Worm (Caenorhabditis elegans): Measurements from ENCODE around the gene Y69A2AR.50.

The Y69A2AR.50 gene

ce11 chrIV:2581483-2581882 lies 19.3 kb downstream of the Y69A2AR.50 start, which contains the start of gene nhr-242:
Gene nhr-242, minus strand, starts transcription at chrIV:2581583.
- TF ChIP-seq hmbx-1 (tag; optimal IDR thresholded peaks at IDR 0.05) (no peak), hnd-1 (tag; optimal IDR thresholded peaks at IDR 0.05) (no peak), tra-4 (tag; optimal IDR thresholded peaks at IDR 0.05) (no peak), ceh-13 (GFP tag; optimal IDR thresholded peaks at IDR 0.05) (no peak), ets-7 (tag; optimal IDR thresholded peaks at IDR 0.05) (no peak), B0310.2 (tag; optimal IDR thresholded peaks at IDR 0.05) (no peak), aly-1 (tag; optimal IDR thresholded peaks at IDR 0.05) (no peak), ceh-36 (tag; optimal IDR thresholded peaks at IDR 0.05) (no peak), tbx-11 (GFP tag; IDR thresholded peaks at IDR 0.05) (no peak), scrt-1 (GFP tag; IDR thresholded peaks at IDR 0.05) (no peak), pes-1 (GFP tag; IDR thresholded peaks at IDR 0.05) (no peak)

DNA sequence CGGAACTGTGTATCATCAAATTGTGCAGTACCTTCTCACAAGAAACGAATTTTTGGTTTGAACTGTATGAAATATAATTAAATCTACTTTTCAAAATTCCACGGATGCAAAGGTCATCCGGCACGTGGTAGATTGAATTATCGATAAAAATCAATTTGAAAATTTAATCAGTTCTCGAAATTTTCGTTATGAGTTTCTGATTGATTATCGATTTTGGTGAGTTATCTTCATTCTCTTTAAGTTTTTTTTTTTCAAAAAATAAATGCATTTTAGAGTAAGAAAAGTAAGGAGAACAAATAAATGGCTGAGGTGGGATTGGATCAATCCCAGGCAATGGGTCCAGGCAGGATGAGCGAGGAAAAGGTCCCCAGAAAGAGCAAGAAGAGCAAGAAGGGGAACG lies 35.2 kb downstream of the Y69A2AR.50 start, which contains the start of gene Y69A2AR.47:
Gene Y69A2AR.47 (plus strand): TSS at position 301 of the 400 bp plus-strand sequence.
- TF ChIP-seq scrt-1 (GFP tag; IDR thresholded peaks at IDR 0.05) = no peak
- TF ChIP-seq hmbx-1 (tag; optimal IDR thresholded peaks at IDR 0.05) = no peak
- no peak for TF ChIP-seq tbx-37 (GFP tag; conservative IDR thresholded peaks at IDR 0.05)
- no peak for TF ChIP-seq tra-4 (tag; optimal IDR thresholded peaks at IDR 0.05)
- TF ChIP-seq ceh-13 (GFP tag; optimal IDR thresholded peaks at IDR 0.05) = no peak

DNA sequence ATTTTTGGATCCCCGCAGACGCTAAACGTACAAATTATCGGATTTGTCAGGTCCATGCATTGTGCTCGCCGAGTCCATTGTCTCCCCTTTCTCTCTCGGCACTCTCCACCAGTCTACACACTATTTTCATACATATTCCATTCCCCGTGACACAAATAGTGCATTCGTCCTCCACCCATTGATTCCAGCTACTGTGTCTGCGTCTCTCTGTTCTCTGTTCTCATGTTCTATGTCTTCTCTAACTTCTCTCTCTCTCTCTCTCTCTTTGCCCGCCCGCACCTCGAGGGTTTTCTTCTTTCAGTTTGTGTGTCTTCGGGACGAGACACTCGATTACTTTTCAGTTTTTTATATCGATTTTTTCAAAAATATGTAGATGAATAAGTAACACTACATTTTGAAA lies 37.5 kb downstream of the Y69A2AR.50 start:
- TF ChIP-seq F13C5.2 (tag; optimal IDR thresholded peaks at IDR 0.05) (peak; percentile 21), hmbx-1 (tag; optimal IDR thresholded peaks at IDR 0.05) (no peak), ceh-13 (GFP tag; optimal IDR thresholded peaks at IDR 0.05) (no peak), scrt-1 (GFP tag; IDR thresholded peaks at IDR 0.05) (no peak)

- TF ChIP-seq F13C5.2 (tag; optimal IDR thresholded peaks at IDR 0.05) = no peak
- no peak for TF ChIP-seq pes-1 (GFP tag; IDR thresholded peaks at IDR 0.05)
- no peak for TF ChIP-seq sea-1 (GFP tag; conservative IDR thresholded peaks at IDR 0.05)
- no peak for TF ChIP-seq ceh-13 (GFP tag; optimal IDR thresholded peaks at IDR 0.05)
Measured at ce11 chrIV:2600841-2601240, 38.7 kb downstream of the Y69A2AR.50 start, which contains the start of gene epg-9. Gene epg-9, plus strand, starts transcription at chrIV:2601141.

- TF ChIP-seq hnd-1 (tag; optimal IDR thresholded peaks at IDR 0.05) (no peak), flt-1 (GFP tag; IDR thresholded peaks at IDR 0.05) (0 out of 2 replicates have a peak, but pooled peaks have one; percentile 43), B0310.2 (tag; optimal IDR thresholded peaks at IDR 0.05) (peak; percentile 29), F13C5.2 (tag; optimal IDR thresholded peaks at IDR 0.05) (peak; percentile 19)
Measured at ce11 chrIV:2601988-2602861, 40.1 kb downstream of the Y69A2AR.50 start.

DNA sequence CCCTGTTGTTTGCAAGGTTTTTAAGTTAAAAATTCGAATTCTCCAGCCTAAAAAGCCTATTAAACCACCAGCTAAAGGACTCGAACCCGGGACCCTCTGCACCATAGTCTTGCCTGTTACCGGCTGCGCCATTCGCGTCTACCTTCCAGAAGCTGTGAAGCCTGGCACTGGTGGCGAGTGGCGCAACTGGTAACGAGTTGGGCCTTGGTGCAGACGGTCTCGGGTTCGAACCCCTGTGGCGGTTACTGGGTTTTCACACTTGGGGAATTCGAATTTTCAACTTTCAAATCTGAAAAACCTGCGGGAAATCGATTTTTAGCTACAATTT lies 40.7 kb downstream of the Y69A2AR.50 start:
- TF ChIP-seq F13C5.2 (tag; optimal IDR thresholded peaks at IDR 0.05) (no peak), sea-1 (GFP tag; conservative IDR thresholded peaks at IDR 0.05) (0 out of 2 replicates have a peak, but pooled peaks have one; percentile 12), hnd-1 (tag; optimal IDR thresholded peaks at IDR 0.05) (no peak), tbx-37 (GFP tag; conservative IDR thresholded peaks at IDR 0.05) (no peak), tra-4 (tag; optimal IDR thresholded peaks at IDR 0.05) (no peak), B0310.2 (tag; optimal IDR thresholded peaks at IDR 0.05) (no peak)

- no peak for TF ChIP-seq ceh-36 (tag; optimal IDR thresholded peaks at IDR 0.05)
- no peak for TF ChIP-seq ceh-13 (GFP tag; optimal IDR thresholded peaks at IDR 0.05)
- no peak for TF ChIP-seq flt-1 (GFP tag; IDR thresholded peaks at IDR 0.05)
- no peak for TF ChIP-seq ama-1 (optimal IDR thresholded peaks at IDR 0.05)
- no peak for TF ChIP-seq pes-1 (GFP tag; IDR thresholded peaks at IDR 0.05)
- no peak for TF ChIP-seq sea-1 (GFP tag; conservative IDR thresholded peaks at IDR 0.05)
- no peak for TF ChIP-seq hmbx-1 (tag; optimal IDR thresholded peaks at IDR 0.05)
- TF ChIP-seq B0310.2 (tag; optimal IDR thresholded peaks at IDR 0.05) = no peak
- TF ChIP-seq ets-7 (tag; optimal IDR thresholded peaks at IDR 0.05) = no peak
- TF ChIP-seq hmg-4 (GFP tag; optimal IDR thresholded peaks at IDR 0.05) = no peak
- no peak for TF ChIP-seq hnd-1 (tag; optimal IDR thresholded peaks at IDR 0.05)
- TF ChIP-seq aly-1 (tag; optimal IDR thresholded peaks at IDR 0.05) = no peak
- no peak for TF ChIP-seq scrt-1 (GFP tag; IDR thresholded peaks at IDR 0.05)
- no peak for TF ChIP-seq tra-4 (tag; optimal IDR thresholded peaks at IDR 0.05)
- TF ChIP-seq F13C5.2 (tag; optimal IDR thresholded peaks at IDR 0.05) = no peak
- TF ChIP-seq tbx-11 (GFP tag; IDR thresholded peaks at IDR 0.05) = no peak
- no peak; the same call in 1 of the 2 replicates for TF ChIP-seq tbx-37 (GFP tag; conservative IDR thresholded peaks at IDR 0.05)
Measured at ce11 chrIV:2603556-2604021, 41.4 kb downstream of the Y69A2AR.50 start.

- TF ChIP-seq tbx-11 (GFP tag; IDR thresholded peaks at IDR 0.05) (no peak), ceh-36 (tag; optimal IDR thresholded peaks at IDR 0.05) (no peak), tbx-37 (GFP tag; conservative IDR thresholded peaks at IDR 0.05) (no peak), hmbx-1 (tag; optimal IDR thresholded peaks at IDR 0.05) (no peak), tra-4 (tag; optimal IDR thresholded peaks at IDR 0.05) (no peak), ceh-13 (GFP tag; optimal IDR thresholded peaks at IDR 0.05) (no peak), scrt-1 (GFP tag; IDR thresholded peaks at IDR 0.05) (no peak), F13C5.2 (tag; optimal IDR thresholded peaks at IDR 0.05) (no peak), pes-1 (GFP tag; IDR thresholded peaks at IDR 0.05) (no peak), flt-1 (GFP tag; IDR thresholded peaks at IDR 0.05) (no peak), ama-1 (optimal IDR thresholded peaks at IDR 0.05) (no peak), aly-1 (tag; optimal IDR thresholded peaks at IDR 0.05) (no peak)
Measured at ce11 chrIV:2606572-2606971, 44.4 kb downstream of the Y69A2AR.50 start.

All from whole organism, early embryonic.